Worm (Caenorhabditis elegans): ENCODE data around the gene qdpr-1.

The qdpr-1 gene

DNA sequence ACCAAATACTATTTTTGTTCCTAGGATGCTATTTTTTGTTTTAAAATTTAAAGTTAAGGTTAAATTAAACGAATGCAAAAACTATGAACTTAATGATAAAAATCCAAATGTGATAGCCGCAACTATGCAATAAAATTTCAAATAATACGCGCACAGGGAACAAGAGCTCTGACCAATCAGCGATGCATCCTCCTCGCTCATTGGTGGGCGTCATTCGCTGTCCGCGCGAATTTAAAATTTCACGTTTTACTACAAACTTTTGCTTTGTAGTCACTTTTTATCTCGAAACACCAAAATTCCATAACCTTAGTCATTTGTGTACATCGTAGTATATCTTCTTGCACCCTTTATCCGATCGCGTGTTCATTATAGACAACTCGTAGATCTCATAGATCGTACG is 10.6 kb upstream of the qdpr-1 start:
- TF ChIP-seq nhr-76 (tag; optimal IDR thresholded peaks at IDR 0.05): no peak
- no peak for TF ChIP-seq ztf-11 (tag; optimal IDR thresholded peaks at IDR 0.05)
- TF ChIP-seq elt-2 (tag; optimal IDR thresholded peaks at IDR 0.05): no peak
- TF ChIP-seq eor-1 (tag; optimal IDR thresholded peaks at IDR 0.05): no peak
- no peak for TF ChIP-seq ceh-28 (tag; optimal IDR thresholded peaks at IDR 0.05)
- TF ChIP-seq nhr-28 (tag; optimal IDR thresholded peaks at IDR 0.05): no peak
- no peak for TF ChIP-seq ceh-16 (tag; optimal IDR thresholded peaks at IDR 0.05)
- no peak for TF ChIP-seq mdl-1 (tag; optimal IDR thresholded peaks at IDR 0.05)
- TF ChIP-seq lin-39 (tag; optimal IDR thresholded peaks at IDR 0.05): no peak
- TF ChIP-seq snpc-4 (tag; optimal IDR thresholded peaks at IDR 0.05): no peak
- TF ChIP-seq daf-12 (tag; optimal IDR thresholded peaks at IDR 0.05): no peak
- no peak for TF ChIP-seq nhr-25 (tag; optimal IDR thresholded peaks at IDR 0.05)
- TF ChIP-seq nhr-11 (tag; optimal IDR thresholded peaks at IDR 0.05): no peak
- TF ChIP-seq fos-1 (tag; optimal IDR thresholded peaks at IDR 0.05): no peak
- no peak for TF ChIP-seq elt-3 (tag; optimal IDR thresholded peaks at IDR 0.05)
- no peak for TF ChIP-seq tbx-2 (tag; optimal IDR thresholded peaks at IDR 0.05)

DNA sequence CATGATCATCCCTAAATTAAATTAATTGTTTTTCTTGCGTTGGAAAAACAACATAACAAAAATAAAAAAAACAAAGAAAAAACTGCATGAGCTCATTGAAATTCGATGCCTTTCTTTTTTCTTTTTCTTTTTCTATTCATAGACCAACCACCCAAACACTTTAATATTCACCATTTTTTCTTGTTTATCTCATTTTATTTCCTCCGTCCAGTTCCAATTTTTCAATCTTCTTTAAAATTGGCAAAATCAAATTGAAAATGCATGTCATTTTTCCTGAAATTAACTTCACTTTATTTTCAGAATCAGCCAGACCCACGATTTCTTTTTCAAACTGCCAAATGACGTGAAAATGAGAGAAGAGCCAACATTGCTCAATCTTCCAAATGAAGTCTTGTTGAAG is 7.9 kb upstream of the qdpr-1 start, which contains the start of gene T03F6.4:
Gene T03F6.4 (plus strand): TSS at position 301 of the 400 bp plus-strand sequence.
- no peak for TF ChIP-seq unc-39 (tag; optimal IDR thresholded peaks at IDR 0.05)
- no peak for TF ChIP-seq ceh-82 (tag; optimal IDR thresholded peaks at IDR 0.05)
- no peak for TF ChIP-seq ceh-28 (tag; optimal IDR thresholded peaks at IDR 0.05)
- no peak for TF ChIP-seq nhr-43 (tag; optimal IDR thresholded peaks at IDR 0.05; ENCODE audit: poor library complexity, severe bottlenecking)
- no peak for TF ChIP-seq zag-1 (tag; optimal IDR thresholded peaks at IDR 0.05)
- TF ChIP-seq egl-5 (tag; optimal IDR thresholded peaks at IDR 0.05): no peak
- no peak for TF ChIP-seq ztf-11 (tag; optimal IDR thresholded peaks at IDR 0.05)
- TF ChIP-seq nhr-12 (tag; optimal IDR thresholded peaks at IDR 0.05): no peak

DNA sequence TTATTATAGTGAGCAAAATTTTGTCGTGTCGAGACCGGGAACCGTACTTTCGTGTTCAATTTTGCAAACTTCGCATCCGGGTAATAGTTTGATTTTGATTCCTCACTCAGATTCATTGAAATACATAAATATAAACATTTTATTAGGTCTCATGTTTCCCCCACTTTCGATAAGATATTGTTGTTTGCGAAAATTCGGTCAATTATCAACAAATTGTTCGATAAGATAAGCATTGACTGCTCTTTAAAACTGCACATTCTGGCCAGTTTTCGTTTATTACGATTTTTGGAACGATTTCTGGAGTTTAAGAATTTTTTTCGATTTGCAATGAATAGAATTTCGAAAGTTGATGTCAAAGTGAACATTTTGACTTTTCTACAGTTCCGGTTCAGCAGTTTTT is 5.1 kb upstream of the qdpr-1 start:
- TF ChIP-seq ceh-16 (tag; optimal IDR thresholded peaks at IDR 0.05) (no peak), elt-2 (tag; optimal IDR thresholded peaks at IDR 0.05) (peak; percentile 85), pha-4 (tag; optimal IDR thresholded peaks at IDR 0.05) (peak; percentile 47), hmg-11 (tag; optimal IDR thresholded peaks at IDR 0.05) (no peak)

DNA sequence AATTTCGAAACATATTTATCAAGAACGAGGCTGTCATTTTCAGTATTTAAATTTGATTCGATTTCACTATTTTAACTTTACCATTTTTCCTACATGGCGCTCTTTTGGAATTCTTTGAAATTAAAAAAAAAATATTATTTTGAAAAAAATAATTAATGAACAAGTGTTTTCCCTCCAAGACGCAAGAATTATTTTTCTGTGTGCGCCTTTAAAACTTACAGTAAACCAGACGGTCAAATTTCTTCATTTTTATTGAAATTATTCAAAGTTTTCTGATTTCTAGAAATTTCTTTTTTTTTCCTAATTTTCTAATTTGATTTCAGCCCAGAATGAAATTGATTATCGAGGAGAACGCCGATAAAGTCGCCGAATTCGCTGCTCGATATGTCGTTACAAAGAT is 4.6 kb upstream of the qdpr-1 start, which contains the start of gene T03F6.3:
Gene T03F6.3 (plus strand): TSS at position 318 of the 400 bp plus-strand sequence.
- TF ChIP-seq hmg-11 (tag; optimal IDR thresholded peaks at IDR 0.05) (no peak), snpc-4 (tag; optimal IDR thresholded peaks at IDR 0.05) (no peak), nhr-11 (tag; optimal IDR thresholded peaks at IDR 0.05) (no peak), zag-1 (tag; optimal IDR thresholded peaks at IDR 0.05) (no peak), nhr-76 (tag; optimal IDR thresholded peaks at IDR 0.05) (no peak), tbx-2 (tag; optimal IDR thresholded peaks at IDR 0.05) (no peak), nhr-28 (tag; optimal IDR thresholded peaks at IDR 0.05) (no peak), fos-1 (tag; optimal IDR thresholded peaks at IDR 0.05) (no peak), elt-1 (tag; optimal IDR thresholded peaks at IDR 0.05) (no peak)

DNA sequence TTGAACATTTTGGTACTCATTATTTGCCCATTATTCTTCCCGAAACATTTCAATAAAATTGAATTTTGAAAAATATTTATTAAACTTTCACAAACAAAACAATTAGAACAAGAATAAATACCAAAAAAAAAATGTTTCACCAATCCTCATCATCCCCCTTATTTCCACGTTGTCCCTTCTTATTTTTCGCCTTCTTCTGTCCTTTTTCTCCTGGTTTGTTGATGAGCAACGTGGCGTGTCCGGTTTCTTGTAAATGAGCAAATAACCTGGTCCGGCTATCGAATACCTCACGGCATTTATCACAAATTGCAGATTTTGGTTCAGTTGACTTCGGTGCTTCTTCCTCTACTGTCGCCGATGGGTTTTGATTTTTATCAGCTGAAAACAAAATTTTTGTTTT is 2.9 kb upstream of the qdpr-1 start:
- TF ChIP-seq nfya-1 (tag; optimal IDR thresholded peaks at IDR 0.05; ENCODE audit: insufficient read depth): no peak
- no peak for TF ChIP-seq nhr-237 (tag; optimal IDR thresholded peaks at IDR 0.05)
- no peak for TF ChIP-seq unc-62 (GFP tag; optimal IDR thresholded peaks at IDR 0.05)
- TF ChIP-seq zag-1 (tag; optimal IDR thresholded peaks at IDR 0.05): no peak
- TF ChIP-seq pha-4 (tag; optimal IDR thresholded peaks at IDR 0.05): no peak
- TF ChIP-seq nhr-43 (tag; optimal IDR thresholded peaks at IDR 0.05; ENCODE audit: poor library complexity, severe bottlenecking): no peak
- no peak for TF ChIP-seq ZK546.5 (tag; optimal IDR thresholded peaks at IDR 0.05)
- TF ChIP-seq ztf-4 (tag; optimal IDR thresholded peaks at IDR 0.05): no peak
- TF ChIP-seq nhr-11 (tag; optimal IDR thresholded peaks at IDR 0.05): no peak
- no peak for TF ChIP-seq snpc-4 (tag; optimal IDR thresholded peaks at IDR 0.05)
- no peak for TF ChIP-seq daf-12 (tag; optimal IDR thresholded peaks at IDR 0.05)
- TF ChIP-seq nhr-76 (tag; optimal IDR thresholded peaks at IDR 0.05): no peak

DNA sequence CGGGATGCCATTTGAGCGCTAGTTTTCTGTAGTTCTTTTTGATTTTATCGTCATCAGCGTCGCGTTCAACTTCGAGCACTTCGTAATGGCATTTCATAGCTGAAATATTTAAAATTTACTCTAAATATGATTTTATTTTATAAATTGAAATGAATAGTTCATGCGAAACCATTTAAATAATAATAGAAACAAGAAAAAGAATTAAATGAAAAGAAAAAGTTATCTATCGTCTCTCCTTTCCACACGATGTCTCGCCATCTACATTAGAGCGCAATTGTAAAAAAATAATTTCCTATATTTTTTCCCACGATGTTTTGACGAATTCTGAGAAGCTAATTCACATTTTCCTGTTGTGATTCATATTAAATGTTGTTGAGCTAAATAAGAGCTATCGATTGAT is 471 bp upstream of the qdpr-1 start, which contains the start of gene dnj-17:
Gene dnj-17 (minus strand): TSS at position 101 of the 400 bp plus-strand sequence.
- TF ChIP-seq R02D3.7 (tag; optimal IDR thresholded peaks at IDR 0.05) (no peak), ceh-16 (tag; optimal IDR thresholded peaks at IDR 0.05) (no peak), nhr-76 (tag; optimal IDR thresholded peaks at IDR 0.05) (no peak), mml-1 (tag; optimal IDR thresholded peaks at IDR 0.05) (no peak), ama-1 (optimal IDR thresholded peaks at IDR 0.05) (no peak), ZK546.5 (tag; optimal IDR thresholded peaks at IDR 0.05) (no peak), fkh-10 (GFP tag; optimal IDR thresholded peaks at IDR 0.05) (no peak), nhr-67 (tag; optimal IDR thresholded peaks at IDR 0.05) (no peak), sea-2 (GFP tag; optimal IDR thresholded peaks at IDR 0.05) (no peak)

All from whole organism, L3 larva.